Worm (Caenorhabditis elegans) whole organism, L1 larva: ENCODE results near the gene F58A3.3.

Experiments used
- ama-1 ChIP-seq: fragments of 150-350 bp; optimal IDR thresholded peaks from 2 replicates; lab custom pipeline; 2014
- ceh-90 ChIP-seq: sonication (generic microtip); optimal IDR thresholded peaks from 2 replicates; lab custom pipeline; 2016; ENCODE audit warnings: missing genetic modification characterization, missing compliant biosample characterization
- dpl-1 ChIP-seq, 3 experiments: fragments of 150-350 bp in 2 of 3; sonication (generic microtip) in 1 of 3; optimal IDR thresholded peaks; 2 replicates each; lab custom pipeline; 2014 to 2017; ENCODE audit warnings: missing biosample characterization in 3 of 3, missing genetic modification characterization in 3 of 3, missing genetic modification reagents in 3 of 3
- elt-3 ChIP-seq, 6 experiments: fragments of 150-350 bp in 1 of 6; sonication (generic microtip); optimal IDR thresholded peaks; 2 replicates each; lab custom pipeline; 2017 to 2018; ENCODE audit warnings: missing biosample characterization in 6 of 6, missing genetic modification characterization in 6 of 6, inconsistent platforms in 1 of 6
- hlh-17 ChIP-seq: fragments of 200-800 bp; sonication (Bioruptor generic); optimal IDR thresholded peaks from 2 replicates; lab custom pipeline; 2018; ENCODE audit warnings: missing genetic modification characterization, mild to moderate bottlenecking, missing compliant biosample characterization, moderate library complexity, borderline replicate concordance
- lsy-2 ChIP-seq, 2 experiments: fragments of 150-350 bp; optimal IDR thresholded peaks; 2 replicates each; lab custom pipeline; 2014; ENCODE audit warnings: missing biosample characterization in 2 of 2, missing genetic modification characterization in 2 of 2
- nhr-237 ChIP-seq: fragments of 150-350 bp; optimal IDR thresholded peaks from 2 replicates; lab custom pipeline; 2014; ENCODE audit warnings: missing biosample characterization, missing genetic modification characterization
- rnt-1 ChIP-seq: sonication (generic microtip); optimal IDR thresholded peaks from 2 replicates; lab custom pipeline; 2016; ENCODE audit warnings: mild to moderate bottlenecking, missing genetic modification characterization, moderate library complexity, missing compliant biosample characterization
- ztf-11 ChIP-seq, 2 experiments: sonication (generic microtip); optimal IDR thresholded peaks; 2 replicates each; lab custom pipeline; 2016 to 2017; ENCODE audit warnings: missing genetic modification characterization in 2 of 2, missing biosample characterization in 1 of 2, missing compliant biosample characterization in 1 of 2

DNA sequence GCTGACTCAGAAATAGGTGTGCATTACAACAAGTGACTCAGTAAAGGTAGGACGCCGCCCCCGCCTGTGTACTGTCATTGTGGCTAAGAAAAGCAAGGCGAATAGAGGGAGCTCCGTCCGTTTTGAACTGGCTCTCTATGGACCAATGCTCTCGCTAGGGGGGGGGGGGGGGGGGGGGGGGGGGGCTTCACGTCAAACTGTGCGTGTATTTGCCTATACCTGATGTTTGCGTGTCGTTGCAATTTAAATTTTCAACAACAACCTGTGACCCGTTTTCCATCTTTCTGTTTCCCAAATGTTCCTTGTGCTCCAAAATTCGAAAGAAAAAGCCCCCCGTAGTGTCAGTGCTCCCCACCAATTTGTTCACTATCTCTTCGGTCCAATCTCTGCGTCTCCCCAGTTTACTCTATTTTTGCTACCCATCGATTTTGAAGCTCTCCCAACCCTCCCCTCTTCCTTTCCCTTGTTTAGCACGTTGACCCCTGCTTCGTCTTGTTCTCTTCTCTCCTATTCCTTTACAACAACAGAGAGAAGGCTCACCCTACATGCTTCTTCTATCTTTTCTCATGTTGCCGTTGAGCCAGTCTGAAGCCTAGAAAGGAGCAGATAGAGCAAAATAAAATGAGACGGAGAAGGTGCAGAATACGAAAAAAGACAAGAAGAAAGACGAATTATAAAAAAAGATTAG, 22.1 kb downstream of the F58A3.3 start:
- TF ChIP-seq rnt-1 (tag; lab: Kevin White, UChicago), result peak; percentile 18
- TF ChIP-seq ama-1 (lab: Kevin White, UChicago), result no peak
- TF ChIP-seq nhr-237 (tag; lab: Kevin White, UChicago), result no peak
- TF ChIP-seq lsy-2 (tag; optimal IDR thresholded peaks at IDR 0.05; lab: Kevin White, UChicago), result peak in 1 of 2 experiments; percentile 19
- no peak for TF ChIP-seq hlh-17
- TF ChIP-seq dpl-1 (GFP tag; optimal IDR thresholded peaks at IDR 0.05; lab: Kevin White, UChicago), result no peak
- no peak for TF ChIP-seq ceh-90 (tag; lab: Kevin White, UChicago)
- no peak for TF ChIP-seq ztf-11 (tag; optimal IDR thresholded peaks at IDR 0.05; lab: Kevin White, UChicago)
- no peak for TF ChIP-seq elt-3 (tag; optimal IDR thresholded peaks at IDR 0.05; lab: Kevin White, UChicago)
